Fruit fly (Drosophila melanogaster): Measurements from ENCODE around the gene Jupiter.

DNA sequence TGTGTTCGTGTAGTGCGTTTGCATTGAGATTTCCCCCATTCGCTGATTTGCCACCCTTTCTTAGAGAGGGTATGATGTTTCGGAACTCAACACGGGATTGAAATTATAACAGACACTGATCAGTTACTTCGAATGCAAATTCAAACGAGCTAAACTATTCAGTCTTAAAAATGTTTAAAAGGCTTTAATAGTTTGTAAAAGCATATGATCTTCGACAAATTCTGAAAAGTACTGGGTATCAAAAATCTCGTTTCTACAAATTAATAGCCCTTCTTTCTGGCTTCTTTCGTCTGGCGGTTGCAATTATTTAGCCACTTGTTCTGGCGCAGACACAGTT, 37.5 kb downstream of the Jupiter start:
- no peak for TF ChIP-seq D1 (tag; optimal IDR thresholded peaks at IDR 0.05)
- TF ChIP-seq CG9948 (tag; optimal IDR thresholded peaks at IDR 0.05), result peak; percentile 84
- TF ChIP-seq EcR (GFP tag; optimal IDR thresholded peaks at IDR 0.05), result no peak
- TF ChIP-seq Pif1B (GFP tag; optimal IDR thresholded peaks at IDR 0.05), result no peak
- TF ChIP-seq Ets98B (GFP tag; IDR thresholded peaks at IDR 0.05), result peak; percentile 95
- no peak; the same call in none of the 2 replicates for TF ChIP-seq CG12605 (GFP tag; IDR thresholded peaks at IDR 0.05)
- no peak for TF ChIP-seq Pif1A (GFP tag; optimal IDR thresholded peaks at IDR 0.05)
- peak; percentile 87 for TF ChIP-seq CG17806 (tag; optimal IDR thresholded peaks at IDR 0.05)
- peak; percentile 96 for TF ChIP-seq CG4496 (GFP tag; IDR thresholded peaks at IDR 0.05)
- peak; percentile 95 for TF ChIP-seq CG32121 (GFP tag; IDR thresholded peaks at IDR 0.05)
- TF ChIP-seq CG14655 (GFP tag; optimal IDR thresholded peaks at IDR 0.05), result no peak
